Worm (Caenorhabditis elegans) whole organism, L2 larva: ENCODE results near the gene C02B8.12.

Experiments used
- aly-2 ChIP-seq: fragments of 150-350 bp; optimal IDR thresholded peaks from 2 replicates; lab custom pipeline; 2014; ENCODE audit warnings: missing biosample characterization, missing genetic modification characterization
- ama-1 ChIP-seq: fragments of 150-350 bp; optimal IDR thresholded peaks from 2 replicates; lab custom pipeline; 2018; ENCODE audit warnings: inconsistent platforms
- ceh-16 ChIP-seq: fragments of 150-350 bp; optimal IDR thresholded peaks from 2 replicates; lab custom pipeline; 2014; ENCODE audit warnings: missing biosample characterization, missing genetic modification characterization
- nhr-11 ChIP-seq: fragments of 150-350 bp; optimal IDR thresholded peaks from 2 replicates; lab custom pipeline; 2014; ENCODE audit warnings: missing biosample characterization, missing genetic modification characterization
- nhr-77 ChIP-seq: fragments of 150-350 bp; optimal IDR thresholded peaks from 2 replicates; lab custom pipeline; 2014; ENCODE audit warnings: missing biosample characterization, missing genetic modification characterization
- ztf-4 ChIP-seq: fragments of 150-350 bp; optimal IDR thresholded peaks from 2 replicates; lab custom pipeline; 2014; ENCODE audit warnings: missing biosample characterization, missing genetic modification characterization

DNA sequence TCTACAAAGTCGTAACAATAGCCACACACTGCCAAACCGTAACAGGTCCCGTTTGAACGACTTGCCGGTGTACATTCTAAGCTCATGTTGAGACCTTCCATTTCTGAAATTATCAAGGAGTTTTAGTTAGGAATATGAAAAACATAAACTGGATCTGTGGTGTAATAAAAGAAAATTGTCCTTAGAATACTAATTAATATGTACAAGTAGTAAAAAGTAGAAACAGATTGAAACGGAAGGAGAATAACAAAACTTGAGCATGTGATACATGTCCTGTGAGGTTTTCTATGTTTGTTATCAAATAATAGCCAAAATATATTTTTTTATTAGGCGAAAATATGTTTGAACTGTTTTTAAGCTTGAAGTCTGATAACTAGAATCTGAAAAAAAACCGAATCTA is 6.4 kb upstream of the C02B8.12 start, which contains the start of gene frpr-1:
- no peak for TF ChIP-seq ceh-16 (tag; lab: Kevin White, UChicago)
- no peak for TF ChIP-seq aly-2 (tag; lab: Kevin White, UChicago)
- TF ChIP-seq ztf-4 (tag; lab: Kevin White, UChicago): no peak
- TF ChIP-seq ama-1 (lab: Kevin White, UChicago): no peak
- TF ChIP-seq nhr-77 (tag; lab: Kevin White, UChicago): no peak
- TF ChIP-seq nhr-11 (tag; lab: Kevin White, UChicago): no peak
